Worm (Caenorhabditis elegans): ENCODE data around the gene srbc-42.

- no peak for TF ChIP-seq R02D3.7 (tag; optimal IDR thresholded peaks at IDR 0.05)
- no peak for TF ChIP-seq fos-1 (tag; optimal IDR thresholded peaks at IDR 0.05)
- TF ChIP-seq aly-2 (tag; optimal IDR thresholded peaks at IDR 0.05), result no peak
Measured at ce11 chrV:2177307-2177764, 13.7 kb downstream of the srbc-42 start, which contains the start of gene srbc-17.

Measured in whole organism, L2 larva.